Fruit fly (Drosophila melanogaster): Measurements from ENCODE around the gene wfs1.

DNA sequence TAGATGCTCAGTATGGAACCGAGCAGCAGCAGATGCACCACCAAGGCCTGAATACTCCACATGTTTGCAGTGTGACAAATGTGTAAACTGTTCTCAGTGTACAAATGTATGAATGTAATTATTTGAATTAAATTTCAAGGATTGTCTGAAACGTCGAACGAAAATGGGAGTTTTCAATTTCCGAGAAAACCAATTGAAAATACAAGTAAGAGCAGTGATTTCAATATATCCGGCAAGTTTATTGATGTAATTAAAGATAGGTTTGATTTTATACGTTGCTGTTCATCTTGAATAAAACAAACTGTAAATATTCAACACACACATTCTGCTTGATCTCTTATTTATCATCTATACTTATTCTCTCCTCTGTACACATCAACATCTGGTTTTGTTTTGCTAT lies 20.5 kb upstream of the wfs1 start, which contains the start of gene CG4907:
- no peak for TF ChIP-seq CTCF (optimal IDR thresholded peaks at IDR 0.05)
- no peak for TF ChIP-seq CG8478 (optimal IDR thresholded peaks at IDR 0.05)
